Fruit fly (Drosophila melanogaster) whole organism, prepupa: Measurements from ENCODE around the gene mei-38.

Experiments used
- CG10631 ChIP-seq: fragments of 200-800 bp; sonication (Bioruptor generic); optimal IDR thresholded peaks from 2 replicates; lab custom pipeline; 2016; ENCODE audit warnings: missing biosample characterization, missing genetic modification characterization
- CG15336 ChIP-seq: fragments of 200-800 bp; sonication (Bioruptor generic); IDR thresholded peaks from 2 replicates; pipeline ENCODE4 v1.3.6; 2022; ENCODE audit warnings: missing biosample characterization, missing genetic modification characterization
- CG31627 ChIP-seq: fragments of 200-800 bp; sonication (Bioruptor generic); optimal IDR thresholded peaks from 3 replicates; lab custom pipeline; 2016; ENCODE audit warnings: missing biosample characterization, missing genetic modification characterization
- CG6808 ChIP-seq: fragments of 200-800 bp; sonication (Bioruptor generic); optimal IDR thresholded peaks from 3 replicates; lab custom pipeline; 2017; ENCODE audit warnings: missing biosample characterization, missing genetic modification characterization, mild to moderate bottlenecking, moderate library complexity, missing genetic modification reagents
- CG8319 ChIP-seq: fragments of 200-800 bp; sonication (Bioruptor generic); optimal IDR thresholded peaks from 3 replicates; lab custom pipeline; 2016; ENCODE audit warnings: missing biosample characterization, missing genetic modification characterization
- CG9139 ChIP-seq: fragments of 200-800 bp; sonication (Bioruptor generic); optimal IDR thresholded peaks from 3 replicates; lab custom pipeline; 2017; ENCODE audit warnings: missing biosample characterization, mild to moderate bottlenecking, missing genetic modification characterization
- Ets21C ChIP-seq: fragments of 200-800 bp; sonication (Bioruptor generic); optimal IDR thresholded peaks from 3 replicates; lab custom pipeline; 2016; ENCODE audit warnings: missing biosample characterization, missing genetic modification characterization
- Gug ChIP-seq: fragments of 200-800 bp; sonication (Bioruptor generic); IDR thresholded peaks from 2 replicates; pipeline ENCODE4 v1.3.6; 2022; ENCODE audit warnings: missing biosample characterization, missing genetic modification characterization
- Sox102F ChIP-seq: fragments of 200-800 bp; sonication (Bioruptor generic); optimal IDR thresholded peaks from 2 replicates; lab custom pipeline; 2016; ENCODE audit warnings: missing biosample characterization, mild to moderate bottlenecking, missing genetic modification characterization
- achi ChIP-seq: fragments of 200-800 bp; sonication (Bioruptor generic); optimal IDR thresholded peaks from 3 replicates; lab custom pipeline; 2016; ENCODE audit warnings: missing biosample characterization, missing genetic modification characterization
- fd85E ChIP-seq: fragments of 200-800 bp; sonication (Bioruptor generic); optimal IDR thresholded peaks from 3 replicates; lab custom pipeline; 2016; ENCODE audit warnings: missing biosample characterization, missing genetic modification characterization
- net ChIP-seq: fragments of 200-800 bp; sonication (Bioruptor generic); optimal IDR thresholded peaks from 3 replicates; lab custom pipeline; 2016; ENCODE audit warnings: missing biosample characterization, missing genetic modification characterization
- salr ChIP-seq, 2 experiments: fragments of 200-800 bp; sonication (Bioruptor generic); optimal IDR thresholded peaks; 3 replicates each; lab custom pipeline; 2016 to 2018; ENCODE audit warnings: missing biosample characterization in 2 of 2, missing genetic modification characterization in 2 of 2, mild to moderate bottlenecking in 1 of 2
- topi ChIP-seq: fragments of 200-800 bp; sonication (Bioruptor generic); optimal IDR thresholded peaks from 3 replicates; lab custom pipeline; 2016; ENCODE audit warnings: missing biosample characterization, missing genetic modification characterization

dm6 chrX:1456954-1457353 is 19.9 kb upstream of the mei-38 start, which contains the start of gene CG14785:
- TF ChIP-seq CG15336 (GFP tag; lab: Robert Waterston, UW) (no peak), Ets21C (no peak), CG9139 (no peak), CG6808 (no peak), topi (GFP tag; lab: Kevin White, UChicago) (no peak), fd85E (no peak), achi (GFP tag; lab: Kevin White, UChicago) (no peak), Gug (no peak), salr (GFP tag; optimal IDR thresholded peaks at IDR 0.05; lab: Kevin White, UChicago) (no peak), Sox102F (GFP tag; lab: Kevin White, UChicago) (no peak), CG31627 (GFP tag; lab: Kevin White, UChicago) (no peak), CG8319 (no peak), net (GFP tag; lab: Kevin White, UChicago) (no peak), CG10631 (GFP tag; lab: Kevin White, UChicago) (no peak)
